Worm (Caenorhabditis elegans): Measurements from ENCODE around the gene lin-23.

- TF ChIP-seq ama-1 (optimal IDR thresholded peaks at IDR 0.05) (no peak), aly-1 (tag; optimal IDR thresholded peaks at IDR 0.05) (no peak), ceh-36 (tag; optimal IDR thresholded peaks at IDR 0.05) (no peak), B0310.2 (tag; optimal IDR thresholded peaks at IDR 0.05) (no peak), hmbx-1 (tag; optimal IDR thresholded peaks at IDR 0.05) (no peak)
Measured at ce11 chrII:6358232-6358631, 12.9 kb upstream of the lin-23 start.

Measured in whole organism, early embryonic.